Fruit fly (Drosophila melanogaster) whole organism, embryonic: ENCODE measurements around the gene CG31344.

Experiments used
- Aef1 ChIP-seq: fragments of 200-800 bp; sonication (Bioruptor generic); IDR thresholded peaks from 3 replicates; pipeline ENCODE4 v1.3.6; 2022; ENCODE audit warnings: missing biosample characterization, missing genetic modification characterization
- Bteb2 ChIP-seq: fragments of 200-800 bp; sonication (Bioruptor generic); optimal IDR thresholded peaks from 2 replicates; lab custom pipeline; 2016; ENCODE audit warnings: missing biosample characterization, missing genetic modification characterization
- CG1024 ChIP-seq: fragments of 200-800 bp; sonication (Bioruptor generic); IDR thresholded peaks from 2 replicates; pipeline ENCODE4 v1.3.6; 2022; ENCODE audit warnings: missing biosample characterization, missing genetic modification characterization
- CG10565 ChIP-seq: fragments of 200-800 bp; sonication (Bioruptor generic); optimal IDR thresholded peaks from 3 replicates; lab custom pipeline; 2016; ENCODE audit warnings: missing biosample characterization, mild to moderate bottlenecking, missing genetic modification characterization
- CG10979 ChIP-seq: fragments of 200-800 bp; sonication (Bioruptor generic); optimal IDR thresholded peaks from 2 replicates; lab custom pipeline; 2018; ENCODE audit warnings: missing biosample characterization, mild to moderate bottlenecking, missing genetic modification characterization, moderate library complexity
- CG11696 ChIP-seq: fragments of 200-800 bp; sonication (Bioruptor generic); IDR thresholded peaks from 2 replicates; pipeline ENCODE4 v1.3.6; 2022; ENCODE audit warnings: missing biosample characterization, missing genetic modification characterization
- CG12942 ChIP-seq: fragments of 200-800 bp; sonication (Bioruptor generic); optimal IDR thresholded peaks from 3 replicates; lab custom pipeline; 2016; ENCODE audit warnings: missing biosample characterization, missing genetic modification characterization
- CG15073 ChIP-seq: fragments of 200-800 bp; sonication (Bioruptor generic); optimal IDR thresholded peaks from 2 replicates; lab custom pipeline; 2016; ENCODE audit warnings: missing biosample characterization, missing genetic modification characterization
- CG2889 ChIP-seq: fragments of 200-800 bp; sonication (Bioruptor generic); IDR thresholded peaks from 3 replicates; pipeline ENCODE4 v1.3.6; 2022; ENCODE audit warnings: missing biosample characterization, missing genetic modification characterization
- CG31224 ChIP-seq: fragments of 200-800 bp; sonication (Bioruptor generic); IDR thresholded peaks from 2 replicates; pipeline ENCODE4 v1.3.6; 2022; ENCODE audit warnings: missing biosample characterization, missing genetic modification characterization
- CG31388 ChIP-seq: fragments of 200-800 bp; sonication (Bioruptor generic); optimal IDR thresholded peaks from 2 replicates; lab custom pipeline; 2016; ENCODE audit warnings: missing biosample characterization, missing genetic modification characterization
- CG4820 ChIP-seq: fragments of 200-800 bp; sonication (Bioruptor generic); optimal IDR thresholded peaks from 3 replicates; lab custom pipeline; 2016; ENCODE audit warnings: missing biosample characterization, missing genetic modification characterization
- CG6272 ChIP-seq: fragments of 200-800 bp; sonication (Bioruptor generic); IDR thresholded peaks from 2 replicates; pipeline ENCODE4 v1.3.6; 2022; ENCODE audit warnings: missing biosample characterization, missing genetic modification characterization
- CG6854 ChIP-seq: fragments of 200-800 bp; sonication (Bioruptor generic); optimal IDR thresholded peaks from 3 replicates; lab custom pipeline; 2017; ENCODE audit warnings: missing biosample characterization, mild to moderate bottlenecking, missing genetic modification characterization
- CG7839 ChIP-seq: fragments of 200-800 bp; sonication (Bioruptor generic); optimal IDR thresholded peaks from 3 replicates; lab custom pipeline; 2018; ENCODE audit warnings: missing biosample characterization, mild to moderate bottlenecking, missing genetic modification characterization, moderate library complexity
- CG8388 ChIP-seq: fragments of 200-800 bp; sonication (Bioruptor generic); optimal IDR thresholded peaks from 2 replicates; lab custom pipeline; 2019; ENCODE audit warnings: missing biosample characterization, mild to moderate bottlenecking, missing genetic modification characterization, moderate library complexity
- CG8478 ChIP-seq: fragments of >200 bp; optimal IDR thresholded peaks from 2 replicates; lab custom pipeline; 2018
- CG8924 ChIP-seq: fragments of 200-800 bp; optimal IDR thresholded peaks from 3 replicates; lab custom pipeline; 2019; ENCODE audit warnings: missing biosample characterization, mild to moderate bottlenecking, missing genetic modification characterization, moderate library complexity
- CkIIα-i1 ChIP-seq: fragments of 200-800 bp; sonication (Bioruptor generic); IDR thresholded peaks from 2 replicates; pipeline ENCODE4 v1.3.6; 2022; ENCODE audit warnings: missing biosample characterization, missing genetic modification characterization
- Dek ChIP-seq: fragments of 200-800 bp; sonication (Bioruptor generic); optimal IDR thresholded peaks from 3 replicates; lab custom pipeline; 2019; ENCODE audit warnings: missing biosample characterization, mild to moderate bottlenecking, missing genetic modification characterization, moderate library complexity
- Ets97D ChIP-seq: fragments of 200-800 bp; sonication (Bioruptor generic); optimal IDR thresholded peaks from 3 replicates; lab custom pipeline; 2016; ENCODE audit warnings: missing biosample characterization, missing genetic modification characterization
- Fer1 ChIP-seq: fragments of 200-800 bp; sonication (Bioruptor generic); optimal IDR thresholded peaks from 2 replicates; lab custom pipeline; 2017; ENCODE audit warnings: missing biosample characterization, mild to moderate bottlenecking, missing genetic modification characterization
- Fer3 ChIP-seq: fragments of 200-800 bp; sonication (Bioruptor generic); optimal IDR thresholded peaks from 2 replicates; lab custom pipeline; 2018; ENCODE audit warnings: missing biosample characterization, mild to moderate bottlenecking, missing genetic modification characterization, moderate library complexity
- HLHmδ ChIP-seq: fragments of 200-800 bp; sonication (Bioruptor generic); optimal IDR thresholded peaks from 2 replicates; lab custom pipeline; 2018; ENCODE audit warnings: missing biosample characterization, mild to moderate bottlenecking, missing genetic modification characterization, moderate library complexity
- Hey ChIP-seq: fragments of 200-800 bp; sonication (Bioruptor generic); optimal IDR thresholded peaks from 3 replicates; lab custom pipeline; 2018; ENCODE audit warnings: missing biosample characterization, mild to moderate bottlenecking, missing genetic modification characterization
- Hmx ChIP-seq: fragments of 200-800 bp; sonication (Bioruptor generic); optimal IDR thresholded peaks from 2 replicates; lab custom pipeline; 2016; ENCODE audit warnings: missing biosample characterization, missing genetic modification characterization
- MBD-R2 ChIP-seq: fragments of 200-800 bp; sonication (Bioruptor generic); IDR thresholded peaks from 2 replicates; pipeline ENCODE4 v1.3.6; 2022; ENCODE audit warnings: missing biosample characterization, missing genetic modification characterization
- MESR4 ChIP-seq: fragments of 200-800 bp; sonication (Bioruptor generic); optimal IDR thresholded peaks from 2 replicates; lab custom pipeline; 2018; ENCODE audit warnings: missing biosample characterization, mild to moderate bottlenecking, missing genetic modification characterization, moderate library complexity
- Oli ChIP-seq: fragments of 200-800 bp; sonication (Bioruptor generic); optimal IDR thresholded peaks from 2 replicates; lab custom pipeline; 2018; ENCODE audit warnings: missing biosample characterization, mild to moderate bottlenecking, missing genetic modification characterization, moderate library complexity
- Optix ChIP-seq: fragments of 200-800 bp; sonication (Bioruptor generic); IDR thresholded peaks from 3 replicates; pipeline ENCODE4 v1.3.6; 2022; ENCODE audit warnings: missing biosample characterization, missing genetic modification characterization
- Poxn ChIP-seq: fragments of 200-800 bp; sonication (Bioruptor generic); IDR thresholded peaks from 2 replicates; pipeline ENCODE4 v1.3.6; 2022; ENCODE audit warnings: missing biosample characterization, missing genetic modification characterization
- Scr ChIP-seq: fragments of 200-800 bp; sonication (Bioruptor generic); IDR thresholded peaks from 2 replicates; pipeline ENCODE4 v1.3.6; 2022; ENCODE audit warnings: missing biosample characterization, missing genetic modification characterization; ENCODE audit not compliant: partially characterized antibody
- Sin3A ChIP-seq: fragments of >200 bp; optimal IDR thresholded peaks from 2 replicates; lab custom pipeline; 2018
- TFAM ChIP-seq: fragments of 200-800 bp; sonication (Bioruptor generic); optimal IDR thresholded peaks from 2 replicates; lab custom pipeline; 2017; ENCODE audit warnings: missing biosample characterization, missing genetic modification characterization, inconsistent platforms
- ara ChIP-seq: fragments of 200-800 bp; sonication (Bioruptor generic); IDR thresholded peaks from 2 replicates; pipeline ENCODE4 v1.3.6; 2022; ENCODE audit warnings: missing biosample characterization, missing genetic modification characterization
- cas ChIP-seq: fragments of 200-800 bp; sonication (Bioruptor generic); IDR thresholded peaks from 2 replicates; pipeline ENCODE4 v1.3.6; 2022; ENCODE audit warnings: missing biosample characterization, missing genetic modification characterization
- chinmo ChIP-seq: fragments of 200-800 bp; sonication (Bioruptor generic); IDR thresholded peaks from 4 replicates; pipeline ENCODE4 v1.3.6; 2022; ENCODE audit warnings: missing biosample characterization, missing genetic modification characterization; ENCODE audit not compliant: partially characterized antibody
- ci ChIP-seq: fragments of 200-800 bp; sonication (Bioruptor generic); IDR thresholded peaks from 3 replicates; pipeline ENCODE4 v1.3.6; 2022; ENCODE audit warnings: missing biosample characterization, missing genetic modification characterization
- dmrt99B ChIP-seq: fragments of 200-800 bp; sonication (Bioruptor generic); optimal IDR thresholded peaks from 2 replicates; lab custom pipeline; 2018; ENCODE audit warnings: missing biosample characterization, mild to moderate bottlenecking, missing genetic modification characterization, moderate library complexity
- ems ChIP-seq: fragments of 200-800 bp; sonication (Bioruptor generic); optimal IDR thresholded peaks from 3 replicates; lab custom pipeline; 2016; ENCODE audit warnings: missing biosample characterization, missing genetic modification characterization
- her ChIP-seq: fragments of 200-800 bp; sonication (Bioruptor generic); optimal IDR thresholded peaks from 2 replicates; lab custom pipeline; 2016; ENCODE audit warnings: missing biosample characterization, missing genetic modification characterization
- kah ChIP-seq: fragments of 200-800 bp; sonication (Bioruptor generic); optimal IDR thresholded peaks from 2 replicates; lab custom pipeline; 2018; ENCODE audit warnings: missing biosample characterization, mild to moderate bottlenecking, missing genetic modification characterization
- lmd ChIP-seq: fragments of 200-800 bp; sonication (Bioruptor generic); IDR thresholded peaks from 2 replicates; pipeline ENCODE4 v1.3.6; 2022; ENCODE audit warnings: missing biosample characterization, missing genetic modification characterization
- org-1 ChIP-seq: fragments of 200-800 bp; sonication (Bioruptor generic); optimal IDR thresholded peaks from 2 replicates; lab custom pipeline; 2017; ENCODE audit warnings: missing biosample characterization, missing genetic modification characterization
- phol ChIP-seq: fragments of 200-800 bp; sonication (Bioruptor generic); optimal IDR thresholded peaks from 3 replicates; lab custom pipeline; 2018; ENCODE audit warnings: missing biosample characterization, mild to moderate bottlenecking, missing genetic modification characterization, moderate library complexity
- repo ChIP-seq: fragments of 200-800 bp; sonication (Bioruptor generic); optimal IDR thresholded peaks from 2 replicates; lab custom pipeline; 2016; ENCODE audit warnings: missing biosample characterization, missing genetic modification characterization
- sd ChIP-seq: fragments of 200-800 bp; sonication (Bioruptor generic); optimal IDR thresholded peaks from 3 replicates; lab custom pipeline; 2018; ENCODE audit warnings: missing biosample characterization, mild to moderate bottlenecking, missing genetic modification characterization, moderate library complexity
- sim ChIP-seq: fragments of 200-800 bp; sonication (Bioruptor generic); IDR thresholded peaks from 2 replicates; pipeline ENCODE4 v1.3.6; 2022; ENCODE audit warnings: missing biosample characterization, missing genetic modification characterization
- so ChIP-seq: fragments of 200-800 bp; sonication (Bioruptor generic); IDR thresholded peaks from 3 replicates; pipeline ENCODE4 v1.3.6; 2022; ENCODE audit warnings: missing biosample characterization, missing genetic modification characterization
- sqz ChIP-seq: fragments of 200-800 bp; sonication (Bioruptor generic); optimal IDR thresholded peaks from 3 replicates; lab custom pipeline; 2018; ENCODE audit warnings: missing biosample characterization, mild to moderate bottlenecking, missing genetic modification characterization
- sr ChIP-seq: fragments of 200-800 bp; sonication (Bioruptor generic); IDR thresholded peaks from 3 replicates; pipeline ENCODE4 v1.3.6; 2022; ENCODE audit warnings: missing biosample characterization, missing genetic modification characterization
- wek ChIP-seq: fragments of 200-800 bp; sonication (Bioruptor generic); optimal IDR thresholded peaks from 3 replicates; lab custom pipeline; 2018; ENCODE audit warnings: missing biosample characterization, mild to moderate bottlenecking, missing genetic modification characterization, moderate library complexity

The CG31344 gene

dm6 chr3R:15265406-15266040 is 40.4 kb upstream of the CG31344 start, which contains the start of gene ATPsynO (continued):
- TF ChIP-seq so = no peak
- peak; percentile 67 for TF ChIP-seq Ets97D
- no peak for TF ChIP-seq CG15073 (GFP tag; lab: Kevin White, UChicago)
- TF ChIP-seq Fer3 (tag; lab: Kevin White, UChicago) = peak; percentile 23
- peak; percentile 0 for TF ChIP-seq CG10979 (tag; lab: Kevin White, UChicago)
- no peak for TF ChIP-seq Oli (tag; lab: Kevin White, UChicago)
- no peak for TF ChIP-seq repo (GFP tag; lab: Kevin White, UChicago)
- no peak for TF ChIP-seq CG10565 (GFP tag; lab: Kevin White, UChicago)
- TF ChIP-seq Scr (GFP tag; lab: Robert Waterston, UW) = no peak; the same call in 1 of the 2 replicates
- no peak for TF ChIP-seq lmd (GFP tag; lab: Robert Waterston, UW)
- no peak for TF ChIP-seq Optix
- TF ChIP-seq CkIIα-i1 (GFP tag; lab: Robert Waterston, UW) = no peak
- no peak for TF ChIP-seq sd (tag; lab: Kevin White, UChicago)
- no peak for TF ChIP-seq org-1 (GFP tag; lab: Kevin White, UChicago)
- TF ChIP-seq CG8388 (GFP tag; lab: Kevin White, UChicago) = no peak
- no peak for TF ChIP-seq TFAM
- TF ChIP-seq Sin3A (lab: Kevin White, UChicago) = peak; percentile 23
- no peak for TF ChIP-seq sqz (GFP tag; lab: Kevin White, UChicago)
- no peak for TF ChIP-seq CG8478 (lab: Kevin White, UChicago)
- TF ChIP-seq Poxn (GFP tag; lab: Robert Waterston, UW) = no peak
- TF ChIP-seq Hmx (GFP tag; lab: Kevin White, UChicago) = no peak
- TF ChIP-seq phol (tag; lab: Kevin White, UChicago) = peak; percentile 79
- no peak for TF ChIP-seq dmrt99B (tag; lab: Kevin White, UChicago)
- TF ChIP-seq CG4820 (GFP tag; lab: Kevin White, UChicago) = no peak
- no peak for TF ChIP-seq Aef1
- no peak for TF ChIP-seq CG2889 (GFP tag; lab: Robert Waterston, UW)
- no peak for TF ChIP-seq ems (GFP tag; lab: Kevin White, UChicago)
- TF ChIP-seq ci (GFP tag; lab: Robert Waterston, UW) = no peak
- TF ChIP-seq kah (GFP tag; lab: Kevin White, UChicago) = no peak
- TF ChIP-seq MESR4 (GFP tag; lab: Kevin White, UChicago) = peak; percentile 93
- no peak for TF ChIP-seq Hey (tag; lab: Kevin White, UChicago)
- TF ChIP-seq Bteb2 (GFP tag; lab: Kevin White, UChicago) = no peak
- no peak for TF ChIP-seq CG31388 (GFP tag; lab: Kevin White, UChicago)
- TF ChIP-seq CG6272 (GFP tag; lab: Robert Waterston, UW) = no peak
- no peak for TF ChIP-seq CG6854
- no peak for TF ChIP-seq CG31224 (GFP tag; lab: Robert Waterston, UW)
- no peak for TF ChIP-seq Dek (tag; lab: Kevin White, UChicago)
- peak; percentile 27 for TF ChIP-seq Fer1 (GFP tag; lab: Kevin White, UChicago)
- TF ChIP-seq cas = no peak
- peak; percentile 59; the same call in 1 of the 4 replicates for TF ChIP-seq chinmo
- no peak for TF ChIP-seq sim (GFP tag; lab: Robert Waterston, UW)
- no peak for TF ChIP-seq CG7839 (tag; lab: Kevin White, UChicago)
- no peak for TF ChIP-seq CG12942
- TF ChIP-seq HLHmδ (GFP tag; lab: Kevin White, UChicago) = no peak
- no peak for TF ChIP-seq CG1024 (GFP tag; lab: Robert Waterston, UW)
- no peak for TF ChIP-seq CG11696 (GFP tag; lab: Robert Waterston, UW)
- no peak for TF ChIP-seq her (GFP tag; lab: Kevin White, UChicago)
- TF ChIP-seq wek (GFP tag; lab: Kevin White, UChicago) = no peak
- TF ChIP-seq ara (GFP tag; lab: Robert Waterston, UW) = no peak
- TF ChIP-seq sr (GFP tag; lab: Robert Waterston, UW) = no peak
- TF ChIP-seq MBD-R2 = peak; percentile 89
- TF ChIP-seq CG8924 (tag; lab: Kevin White, UChicago) = peak; percentile 18
